Worm (Caenorhabditis elegans) whole organism, late embryonic: ENCODE results near the gene npax-3.

ENCODE experiments used
- C08G9.2 ChIP-seq: sonication (generic microtip); optimal IDR thresholded peaks from 2 replicates; lab custom pipeline; 2016; ENCODE audit warnings: mild to moderate bottlenecking, missing genetic modification characterization, moderate library complexity, missing compliant biosample characterization
- C38D4.7 ChIP-seq: fragments of 200-800 bp; sonication (Bioruptor generic); optimal IDR thresholded peaks from 2 replicates; lab custom pipeline; 2018; ENCODE audit warnings: mild to moderate bottlenecking, missing genetic modification characterization, moderate library complexity, missing compliant biosample characterization
- K02D7.2 ChIP-seq: sonication (generic microtip); optimal IDR thresholded peaks from 2 replicates; lab custom pipeline; 2017; ENCODE audit warnings: mild to moderate bottlenecking, missing genetic modification characterization, missing compliant biosample characterization
- K09A11.1 ChIP-seq: sonication (generic microtip); optimal IDR thresholded peaks from 2 replicates; lab custom pipeline; 2017; ENCODE audit warnings: antibody characterized with exemption, mild to moderate bottlenecking, missing genetic modification characterization, missing compliant biosample characterization; ENCODE audit not compliant: insufficient read depth
- Y22D7AL.16 ChIP-seq: sonication (generic microtip); optimal IDR thresholded peaks from 2 replicates; lab custom pipeline; 2016; ENCODE audit warnings: missing genetic modification characterization, missing compliant biosample characterization
- ahr-1 ChIP-seq: sonication (generic microtip); optimal IDR thresholded peaks from 2 replicates; lab custom pipeline; 2016; ENCODE audit warnings: missing genetic modification characterization, missing compliant biosample characterization
- ama-1 ChIP-seq: fragments of 150-350 bp; optimal IDR thresholded peaks from 2 replicates; lab custom pipeline; 2014
- ceh-14 ChIP-seq: sonication (generic microtip); optimal IDR thresholded peaks from 2 replicates; lab custom pipeline; 2016; ENCODE audit warnings: missing genotype, missing genetic modification characterization, missing compliant biosample characterization
- ceh-19 ChIP-seq: fragments of 200-800 bp; sonication (Bioruptor generic); optimal IDR thresholded peaks from 2 replicates; lab custom pipeline; 2018; ENCODE audit warnings: mild to moderate bottlenecking, missing genetic modification characterization, missing compliant biosample characterization
- ceh-2 ChIP-seq: sonication (generic microtip); optimal IDR thresholded peaks from 2 replicates; lab custom pipeline; 2016; ENCODE audit warnings: missing genotype, missing genetic modification characterization, missing compliant biosample characterization
- ceh-22 ChIP-seq: sonication (generic microtip); optimal IDR thresholded peaks from 2 replicates; lab custom pipeline; 2017; ENCODE audit warnings: missing biosample characterization, missing genetic modification characterization
- ceh-24 ChIP-seq: sonication (generic microtip); optimal IDR thresholded peaks from 2 replicates; lab custom pipeline; 2016; ENCODE audit warnings: mild to moderate bottlenecking, missing genetic modification characterization, missing compliant biosample characterization
- ceh-31 ChIP-seq: sonication (generic microtip); optimal IDR thresholded peaks from 2 replicates; lab custom pipeline; 2016; ENCODE audit warnings: missing genetic modification characterization, missing compliant biosample characterization
- ceh-34 ChIP-seq: sonication (generic microtip); optimal IDR thresholded peaks from 2 replicates; lab custom pipeline; 2016; ENCODE audit warnings: mild to moderate bottlenecking, missing genetic modification characterization, missing compliant biosample characterization
- ceh-45 ChIP-seq: fragments of 200-800 bp; sonication (Bioruptor generic); IDR thresholded peaks from 2 replicates; pipeline ENCODE4 v1.3.6; 2022; ENCODE audit warnings: missing genetic modification reagents, missing genetic modification characterization, missing compliant biosample characterization
- dmd-4 ChIP-seq: sonication (generic microtip); optimal IDR thresholded peaks from 2 replicates; lab custom pipeline; 2016; ENCODE audit warnings: borderline replicate concordance, missing genetic modification characterization, missing compliant biosample characterization
- elt-2 ChIP-seq: sonication (generic microtip); optimal IDR thresholded peaks from 2 replicates; lab custom pipeline; 2016; ENCODE audit warnings: missing genetic modification reagents, missing genetic modification characterization, missing compliant biosample characterization
- ets-4 ChIP-seq: sonication (generic microtip); optimal IDR thresholded peaks from 2 replicates; lab custom pipeline; 2016; ENCODE audit warnings: missing genetic modification characterization, missing compliant biosample characterization
- eyg-1 ChIP-seq: sonication (generic microtip); optimal IDR thresholded peaks from 2 replicates; lab custom pipeline; 2016; ENCODE audit warnings: missing genotype, missing genetic modification characterization, missing compliant biosample characterization
- fax-1 ChIP-seq: sonication (generic microtip); optimal IDR thresholded peaks from 2 replicates; lab custom pipeline; 2016; ENCODE audit warnings: missing genotype, missing genetic modification characterization, missing compliant biosample characterization
- hlh-15 ChIP-seq: sonication (generic microtip); optimal IDR thresholded peaks from 2 replicates; lab custom pipeline; 2016; ENCODE audit warnings: missing genetic modification characterization, missing compliant biosample characterization
- nfya-1 ChIP-seq: sonication (generic microtip); optimal IDR thresholded peaks from 2 replicates; lab custom pipeline; 2017; ENCODE audit warnings: missing genetic modification characterization, mild to moderate bottlenecking, missing compliant biosample characterization, antibody characterized with exemption, moderate library complexity
- nhr-11 ChIP-seq: fragments of 150-350 bp; optimal IDR thresholded peaks from 2 replicates; lab custom pipeline; 2014; ENCODE audit warnings: missing biosample characterization, missing genetic modification characterization
- npax-4 ChIP-seq: sonication (generic microtip); optimal IDR thresholded peaks from 2 replicates; lab custom pipeline; 2016; ENCODE audit warnings: missing genetic modification characterization, missing compliant biosample characterization
- pat-9 ChIP-seq: fragments of 200-800 bp; sonication (Bioruptor generic); optimal IDR thresholded peaks from 2 replicates; lab custom pipeline; 2018; ENCODE audit warnings: mild to moderate bottlenecking, missing genetic modification characterization, moderate library complexity, missing compliant biosample characterization
- pax-1 ChIP-seq: fragments of 150-350 bp; optimal IDR thresholded peaks from 2 replicates; lab custom pipeline; 2014; ENCODE audit warnings: missing biosample characterization, missing genetic modification characterization
- pha-4 ChIP-seq: fragments of 150-350 bp; optimal IDR thresholded peaks from 2 replicates; lab custom pipeline; 2018; ENCODE audit warnings: missing biosample characterization, missing genetic modification reagents, missing genetic modification characterization
- pqm-1 ChIP-seq: sonication (generic microtip); optimal IDR thresholded peaks from 2 replicates; lab custom pipeline; 2016; ENCODE audit warnings: missing genetic modification characterization, missing compliant biosample characterization
- ref-2 ChIP-seq: sonication (generic microtip); optimal IDR thresholded peaks from 2 replicates; lab custom pipeline; 2016; ENCODE audit warnings: missing genetic modification characterization, missing compliant biosample characterization
- rnt-1 ChIP-seq: sonication (generic microtip); optimal IDR thresholded peaks from 2 replicates; lab custom pipeline; 2016; ENCODE audit warnings: missing genetic modification characterization, missing compliant biosample characterization
- sdc-2 ChIP-seq: sonication (generic microtip); optimal IDR thresholded peaks from 2 replicates; lab custom pipeline; 2016; ENCODE audit warnings: missing genotype, missing genetic modification characterization, missing compliant biosample characterization
- sox-4 ChIP-seq: sonication (generic microtip); optimal IDR thresholded peaks from 2 replicates; lab custom pipeline; 2017; ENCODE audit warnings: mild to moderate bottlenecking, missing genetic modification characterization, inconsistent platforms, missing compliant biosample characterization
- syd-9 ChIP-seq: sonication (generic microtip); optimal IDR thresholded peaks from 2 replicates; lab custom pipeline; 2016; ENCODE audit warnings: mild to moderate bottlenecking, missing genetic modification characterization, moderate library complexity, missing compliant biosample characterization
- tbx-2 ChIP-seq: sonication (generic microtip); optimal IDR thresholded peaks from 2 replicates; lab custom pipeline; 2016; ENCODE audit warnings: missing genetic modification characterization, missing compliant biosample characterization
- tbx-7 ChIP-seq: sonication (generic microtip); optimal IDR thresholded peaks from 2 replicates; lab custom pipeline; 2016; ENCODE audit warnings: missing genotype, missing genetic modification characterization, missing compliant biosample characterization
- unc-42 ChIP-seq: sonication (generic microtip); optimal IDR thresholded peaks from 2 replicates; lab custom pipeline; 2016; ENCODE audit warnings: missing genotype, missing genetic modification characterization, missing compliant biosample characterization
- ztf-16 ChIP-seq: sonication (generic microtip); optimal IDR thresholded peaks from 2 replicates; lab custom pipeline; 2017; ENCODE audit warnings: missing genetic modification characterization, missing compliant biosample characterization

The npax-3 gene

ce11 chrIV:10786731-10787130 lies 41.2 kb downstream of the npax-3 start, which contains the start of gene srd-7:
Gene srd-7, minus strand, starts transcription at chrIV:10786831.
- TF ChIP-seq ceh-14 (tag; lab: Kevin White, UChicago), result no peak
- no peak for TF ChIP-seq sox-4 (tag; lab: Kevin White, UChicago)
- TF ChIP-seq ceh-31 (tag; lab: Kevin White, UChicago), result no peak
- TF ChIP-seq ztf-16 (tag; lab: Kevin White, UChicago), result no peak
- TF ChIP-seq ama-1 (lab: Kevin White, UChicago), result no peak
- TF ChIP-seq ref-2 (tag; lab: Kevin White, UChicago), result no peak
- no peak for TF ChIP-seq rnt-1 (tag; lab: Kevin White, UChicago)
- no peak for TF ChIP-seq ceh-19 (GFP tag; lab: Kevin White, UChicago)
- TF ChIP-seq pax-1 (tag; lab: Kevin White, UChicago), result no peak
- no peak for TF ChIP-seq npax-4
- TF ChIP-seq sdc-2 (tag; lab: Kevin White, UChicago), result no peak
- TF ChIP-seq nfya-1 (tag; lab: Kevin White, UChicago), result no peak
- no peak for TF ChIP-seq ceh-22 (tag; lab: Kevin White, UChicago)
- TF ChIP-seq ceh-2 (tag; lab: Kevin White, UChicago), result no peak
- TF ChIP-seq K09A11.1 (tag; lab: Kevin White, UChicago), result no peak
- TF ChIP-seq C08G9.2 (tag; lab: Kevin White, UChicago), result no peak
- TF ChIP-seq pha-4 (tag; lab: Kevin White, UChicago), result no peak
- no peak for TF ChIP-seq ceh-24

- TF ChIP-seq elt-2 (peak; percentile 84), dmd-4 (tag; lab: Kevin White, UChicago) (no peak)
Measured at ce11 chrIV:10784085-10784484, 43.9 kb downstream of the npax-3 start.

ce11 chrIV:10782014-10782413 lies 45.9 kb downstream of the npax-3 start:
- TF ChIP-seq tbx-7 (no peak), ceh-34 (tag; lab: Kevin White, UChicago) (no peak), Y22D7AL.16 (tag; lab: Kevin White, UChicago) (no peak), nhr-11 (tag; lab: Kevin White, UChicago) (no peak), K02D7.2 (tag; lab: Kevin White, UChicago) (no peak), nfya-1 (tag; lab: Kevin White, UChicago) (no peak), fax-1 (tag; lab: Kevin White, UChicago) (no peak), eyg-1 (tag; lab: Kevin White, UChicago) (no peak), ahr-1 (tag; lab: Kevin White, UChicago) (no peak)
- TF ChIP-seq, all 69 proteins: peak for 0

- no peak for TF ChIP-seq ets-4
- no peak for TF ChIP-seq tbx-2
- TF ChIP-seq ceh-14 (tag; lab: Kevin White, UChicago), result no peak
Measured at ce11 chrIV:10781346-10781745, 46.6 kb downstream of the npax-3 start.

ce11 chrIV:10780583-10780982 lies 47.4 kb downstream of the npax-3 start, which contains the start of gene swt-3:
Gene swt-3, minus strand, starts transcription at chrIV:10780683.
- TF ChIP-seq ceh-34 (tag; lab: Kevin White, UChicago) (no peak), sdc-2 (tag; lab: Kevin White, UChicago) (no peak), pqm-1 (tag; lab: Kevin White, UChicago) (no peak), pat-9 (tag; lab: Kevin White, UChicago) (no peak), tbx-2 (no peak), ceh-45 (GFP tag; lab: Robert Waterston, UW) (no peak), rnt-1 (tag; lab: Kevin White, UChicago) (no peak), ama-1 (lab: Kevin White, UChicago) (no peak), syd-9 (tag; lab: Kevin White, UChicago) (no peak), fax-1 (tag; lab: Kevin White, UChicago) (no peak), ceh-19 (GFP tag; lab: Kevin White, UChicago) (no peak), C38D4.7 (GFP tag; lab: Kevin White, UChicago) (no peak), hlh-15 (tag; lab: Kevin White, UChicago) (no peak), unc-42 (tag; lab: Kevin White, UChicago) (no peak)
